Worm (Caenorhabditis elegans): Measurements from ENCODE around the gene nhr-186.

ce11 chrV:3884550-3884949 lies 29.8 kb upstream of the nhr-186 start:
- TF ChIP-seq dao-5 (tag; optimal IDR thresholded peaks at IDR 0.05), result no peak
- no peak for TF ChIP-seq him-1 (tag; optimal IDR thresholded peaks at IDR 0.05)
